ENCODE assay signal across 3 fruit fly cellular contexts in genomic region chrX:5987362-5987761, dm6.
A peak's percentile ranks its signal among the peaks of the same experiment; 100 is the strongest.
TF ChIP-seq lines count a peak whose summit lies in the region.

No protein-coding gene starts in this region.

- no peak for TF ChIP-seq CTCF in whole organism, embryonic (GFP tag; optimal IDR thresholded peaks at IDR 0.05; lab: Kevin White, UChicago)

TF ChIP-seq in whole organism, adult, 20 proteins besides CTCF, POLR2A, EP300 and RAD21:
- no peak for TF ChIP-seq cnc (optimal IDR thresholded peaks at IDR 0.05; lab: Kevin White, UChicago)
- TF ChIP-seq kay (GFP tag; lab: Kevin White, UChicago; ENCODE audit: borderline replicate concordance): peak; percentile 89
- TF ChIP-seq tj (GFP tag; optimal IDR thresholded peaks at IDR 0.05; lab: Kevin White, UChicago): no peak

TF ChIP-seq in whole organism, embryonic, 481 proteins besides CTCF, POLR2A, EP300 and RAD21:
- TF ChIP-seq Doc3 (GFP tag; IDR thresholded peaks at IDR 0.05; lab: Robert Waterston, UW; ENCODE audit: partially characterized antibody) (no peak), nom (GFP tag; optimal IDR thresholded peaks at IDR 0.05; lab: Kevin White, UChicago) (peak; percentile 0)

TF ChIP-seq in whole organism, prepupa, 60 proteins besides CTCF, POLR2A, EP300 and RAD21:
- TF ChIP-seq Eip93F (GFP tag; optimal IDR thresholded peaks at IDR 0.05; lab: Kevin White, UChicago): no peak
- TF ChIP-seq svp (GFP tag; lab: Kevin White, UChicago): peak; percentile 86
